Worm (Caenorhabditis elegans): ENCODE measurements around the gene Y22D7AL.1.

- no peak for TF ChIP-seq med-1 (GFP tag; optimal IDR thresholded peaks at IDR 0.05; ENCODE audit: insufficient read depth)
- no peak for TF ChIP-seq tab-1 (GFP tag; IDR thresholded peaks at IDR 0.05)
- no peak for TF ChIP-seq ztf-23 (GFP tag; IDR thresholded peaks at IDR 0.05)
- no peak for TF ChIP-seq cog-1 (tag; optimal IDR thresholded peaks at IDR 0.05)
- no peak for TF ChIP-seq ref-1 (GFP tag; conservative IDR thresholded peaks at IDR 0.05)
- TF ChIP-seq klf-2 (GFP tag; conservative IDR thresholded peaks at IDR 0.05), result no peak
- no peak for TF ChIP-seq flt-1 (GFP tag; IDR thresholded peaks at IDR 0.05)
- TF ChIP-seq ztf-29 (GFP tag; IDR thresholded peaks at IDR 0.05), result no peak
Measured at ce11 chrIII:1622329-1622728, 30.0 kb upstream of the Y22D7AL.1 start.
